Worm (Caenorhabditis elegans) whole organism, late embryonic: ENCODE data around the gene ceh-75.

ENCODE experiments used
- C08G9.2 ChIP-seq: sonication (generic microtip); optimal IDR thresholded peaks from 2 replicates; lab custom pipeline; 2016; ENCODE audit warnings: mild to moderate bottlenecking, missing genetic modification characterization, moderate library complexity, missing compliant biosample characterization
- C38D4.7 ChIP-seq: fragments of 200-800 bp; sonication (Bioruptor generic); optimal IDR thresholded peaks from 2 replicates; lab custom pipeline; 2018; ENCODE audit warnings: mild to moderate bottlenecking, missing genetic modification characterization, moderate library complexity, missing compliant biosample characterization
- K02D7.2 ChIP-seq: sonication (generic microtip); optimal IDR thresholded peaks from 2 replicates; lab custom pipeline; 2017; ENCODE audit warnings: mild to moderate bottlenecking, missing genetic modification characterization, missing compliant biosample characterization
- Y22D7AL.16 ChIP-seq: sonication (generic microtip); optimal IDR thresholded peaks from 2 replicates; lab custom pipeline; 2016; ENCODE audit warnings: missing genetic modification characterization, missing compliant biosample characterization
- ama-1 ChIP-seq: fragments of 150-350 bp; optimal IDR thresholded peaks from 2 replicates; lab custom pipeline; 2014
- ceh-30 ChIP-seq: fragments of 150-350 bp; optimal IDR thresholded peaks from 2 replicates; lab custom pipeline; 2014; ENCODE audit warnings: missing biosample characterization, missing genetic modification characterization
- ceh-34 ChIP-seq: sonication (generic microtip); optimal IDR thresholded peaks from 2 replicates; lab custom pipeline; 2016; ENCODE audit warnings: mild to moderate bottlenecking, missing genetic modification characterization, missing compliant biosample characterization
- ceh-45 ChIP-seq: fragments of 200-800 bp; sonication (Bioruptor generic); IDR thresholded peaks from 2 replicates; pipeline ENCODE4 v1.3.6; 2022; ENCODE audit warnings: missing genetic modification reagents, missing genetic modification characterization, missing compliant biosample characterization
- che-1 ChIP-seq: sonication (generic microtip); optimal IDR thresholded peaks from 2 replicates; lab custom pipeline; 2016; ENCODE audit warnings: mild to moderate bottlenecking, missing genetic modification characterization, missing compliant biosample characterization
- elt-2 ChIP-seq: sonication (generic microtip); optimal IDR thresholded peaks from 2 replicates; lab custom pipeline; 2016; ENCODE audit warnings: missing genetic modification reagents, missing genetic modification characterization, missing compliant biosample characterization
- elt-4 ChIP-seq: sonication (generic microtip); optimal IDR thresholded peaks from 2 replicates; lab custom pipeline; 2016; ENCODE audit warnings: missing genetic modification characterization, missing compliant biosample characterization
- eyg-1 ChIP-seq: sonication (generic microtip); optimal IDR thresholded peaks from 2 replicates; lab custom pipeline; 2016; ENCODE audit warnings: missing genotype, missing genetic modification characterization, missing compliant biosample characterization
- fax-1 ChIP-seq: sonication (generic microtip); optimal IDR thresholded peaks from 2 replicates; lab custom pipeline; 2016; ENCODE audit warnings: missing genotype, missing genetic modification characterization, missing compliant biosample characterization
- fkh-10 ChIP-seq: fragments of 150-350 bp; optimal IDR thresholded peaks from 2 replicates; lab custom pipeline; 2014; ENCODE audit warnings: missing biosample characterization, missing genetic modification reagents, missing genetic modification characterization
- gmeb-2 ChIP-seq: sonication (generic microtip); optimal IDR thresholded peaks from 2 replicates; lab custom pipeline; 2016; ENCODE audit warnings: missing genetic modification characterization, inconsistent platforms, missing compliant biosample characterization
- hlh-13 ChIP-seq: fragments of 200-800 bp; sonication (Bioruptor generic); optimal IDR thresholded peaks from 2 replicates; lab custom pipeline; 2018; ENCODE audit warnings: mild to moderate bottlenecking, missing genetic modification characterization, missing compliant biosample characterization
- hlh-15 ChIP-seq: sonication (generic microtip); optimal IDR thresholded peaks from 2 replicates; lab custom pipeline; 2016; ENCODE audit warnings: missing genetic modification characterization, missing compliant biosample characterization
- hlh-30 ChIP-seq: sonication (generic microtip); optimal IDR thresholded peaks from 2 replicates; lab custom pipeline; 2017; ENCODE audit warnings: antibody characterized with exemption, missing genetic modification characterization, missing compliant biosample characterization; ENCODE audit not compliant: insufficient read depth
- hlh-6 ChIP-seq: sonication (generic microtip); optimal IDR thresholded peaks from 2 replicates; lab custom pipeline; 2016; ENCODE audit warnings: missing genotype, missing genetic modification characterization, missing compliant biosample characterization
- lim-6 ChIP-seq: sonication (generic microtip); optimal IDR thresholded peaks from 2 replicates; lab custom pipeline; 2016; ENCODE audit warnings: missing genetic modification characterization, missing compliant biosample characterization
- lin-11 ChIP-seq: fragments of 200-800 bp; sonication (Bioruptor generic); optimal IDR thresholded peaks from 2 replicates; lab custom pipeline; 2018; ENCODE audit warnings: mild to moderate bottlenecking, missing genetic modification characterization, missing compliant biosample characterization
- nfya-1 ChIP-seq: sonication (generic microtip); optimal IDR thresholded peaks from 2 replicates; lab custom pipeline; 2017; ENCODE audit warnings: missing genetic modification characterization, mild to moderate bottlenecking, missing compliant biosample characterization, antibody characterized with exemption, moderate library complexity
- nhr-232 ChIP-seq: sonication (generic microtip); optimal IDR thresholded peaks from 2 replicates; lab custom pipeline; 2016; ENCODE audit warnings: missing genetic modification characterization, missing compliant biosample characterization
- npax-4 ChIP-seq: sonication (generic microtip); optimal IDR thresholded peaks from 2 replicates; lab custom pipeline; 2016; ENCODE audit warnings: missing genetic modification characterization, missing compliant biosample characterization
- odd-2 ChIP-seq: sonication (generic microtip); optimal IDR thresholded peaks from 2 replicates; lab custom pipeline; 2017; ENCODE audit warnings: antibody characterized with exemption, mild to moderate bottlenecking, missing genetic modification characterization, missing compliant biosample characterization
- pat-9 ChIP-seq: fragments of 200-800 bp; sonication (Bioruptor generic); optimal IDR thresholded peaks from 2 replicates; lab custom pipeline; 2018; ENCODE audit warnings: mild to moderate bottlenecking, missing genetic modification characterization, moderate library complexity, missing compliant biosample characterization
- pax-1 ChIP-seq: fragments of 150-350 bp; optimal IDR thresholded peaks from 2 replicates; lab custom pipeline; 2014; ENCODE audit warnings: missing biosample characterization, missing genetic modification characterization
- pqm-1 ChIP-seq: sonication (generic microtip); optimal IDR thresholded peaks from 2 replicates; lab custom pipeline; 2016; ENCODE audit warnings: missing genetic modification characterization, missing compliant biosample characterization
- pros-1 ChIP-seq: fragments of 150-350 bp; optimal IDR thresholded peaks from 2 replicates; lab custom pipeline; 2014; ENCODE audit warnings: missing biosample characterization, missing genetic modification reagents, missing genetic modification characterization
- ref-2 ChIP-seq: sonication (generic microtip); optimal IDR thresholded peaks from 2 replicates; lab custom pipeline; 2016; ENCODE audit warnings: missing genetic modification characterization, missing compliant biosample characterization
- rnt-1 ChIP-seq: sonication (generic microtip); optimal IDR thresholded peaks from 2 replicates; lab custom pipeline; 2016; ENCODE audit warnings: missing genetic modification characterization, missing compliant biosample characterization
- sdc-2 ChIP-seq: sonication (generic microtip); optimal IDR thresholded peaks from 2 replicates; lab custom pipeline; 2016; ENCODE audit warnings: missing genotype, missing genetic modification characterization, missing compliant biosample characterization
- syd-9 ChIP-seq: sonication (generic microtip); optimal IDR thresholded peaks from 2 replicates; lab custom pipeline; 2016; ENCODE audit warnings: mild to moderate bottlenecking, missing genetic modification characterization, moderate library complexity, missing compliant biosample characterization
- tbx-2 ChIP-seq: sonication (generic microtip); optimal IDR thresholded peaks from 2 replicates; lab custom pipeline; 2016; ENCODE audit warnings: missing genetic modification characterization, missing compliant biosample characterization
- tbx-7 ChIP-seq: sonication (generic microtip); optimal IDR thresholded peaks from 2 replicates; lab custom pipeline; 2016; ENCODE audit warnings: missing genotype, missing genetic modification characterization, missing compliant biosample characterization
- unc-55 ChIP-seq: sonication (generic microtip); optimal IDR thresholded peaks from 2 replicates; lab custom pipeline; 2017; ENCODE audit warnings: missing biosample characterization, missing genetic modification reagents, missing genetic modification characterization
- unc-86 ChIP-seq: sonication (generic microtip); optimal IDR thresholded peaks from 2 replicates; lab custom pipeline; 2016; ENCODE audit warnings: missing genetic modification characterization, missing compliant biosample characterization
- zip-5 ChIP-seq: sonication (generic microtip); optimal IDR thresholded peaks from 2 replicates; lab custom pipeline; 2016; ENCODE audit warnings: missing genetic modification characterization, missing compliant biosample characterization
- ztf-16 ChIP-seq: sonication (generic microtip); optimal IDR thresholded peaks from 2 replicates; lab custom pipeline; 2017; ENCODE audit warnings: missing genetic modification characterization, missing compliant biosample characterization

The ceh-75 gene

DNA sequence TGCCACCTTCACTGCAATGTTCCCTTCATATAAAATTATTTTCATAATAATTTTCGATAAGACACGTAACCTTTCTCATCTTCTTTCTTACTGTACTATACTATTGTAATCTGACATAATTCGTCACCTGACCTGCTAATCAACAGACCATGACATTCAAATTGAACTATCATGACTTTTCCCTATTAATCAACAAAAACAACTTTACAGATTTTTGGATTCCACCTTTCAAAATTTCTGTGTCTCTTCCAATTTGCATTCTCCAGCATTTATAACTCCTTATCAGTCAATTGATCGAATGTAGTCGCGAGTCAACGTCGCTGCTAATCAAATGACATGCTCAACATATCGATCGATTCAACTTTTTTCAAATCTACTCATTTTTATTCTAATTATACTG, 31.5 kb upstream of the ceh-75 start, which contains the start of gene fshr-1:
Gene fshr-1 (plus strand): TSS at position 209 of the 400 bp plus-strand sequence.
- TF ChIP-seq pros-1 (tag; lab: Kevin White, UChicago): no peak
- TF ChIP-seq elt-2 (tag; lab: Kevin White, UChicago): peak; percentile 9

DNA sequence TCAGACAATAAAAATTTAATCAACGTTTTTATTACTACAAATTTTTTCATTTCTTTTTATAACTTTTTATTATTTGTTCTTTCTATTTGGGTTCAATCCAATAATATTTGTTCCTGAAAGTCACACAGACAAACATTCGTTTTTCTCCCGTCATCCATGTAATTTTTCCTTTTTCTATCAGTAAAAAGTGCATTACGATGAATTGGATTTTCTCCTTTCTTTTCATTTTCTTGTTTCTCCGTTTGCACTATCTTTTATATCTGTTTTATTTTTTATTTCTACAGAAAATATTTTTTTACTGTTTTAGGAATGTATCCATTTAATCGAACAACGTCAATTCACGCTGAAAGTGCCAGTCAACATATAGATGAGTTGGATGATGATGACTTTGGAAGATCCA, 21.9 kb upstream of the ceh-75 start, which contains the start of gene egl-47:
Gene egl-47 (plus strand): TSS at position 301 of the 400 bp plus-strand sequence.
- no peak for TF ChIP-seq zip-5 (tag; lab: Kevin White, UChicago)
- TF ChIP-seq eyg-1: no peak
- TF ChIP-seq K02D7.2 (tag; lab: Kevin White, UChicago): no peak
- no peak for TF ChIP-seq ztf-16
- no peak for TF ChIP-seq Y22D7AL.16 (tag; lab: Kevin White, UChicago)
- TF ChIP-seq elt-4 (tag; lab: Kevin White, UChicago): no peak
- TF ChIP-seq ref-2 (tag; lab: Kevin White, UChicago): no peak
- TF ChIP-seq hlh-6 (tag; lab: Kevin White, UChicago): no peak
- TF ChIP-seq nfya-1 (tag; lab: Kevin White, UChicago): no peak
- TF ChIP-seq ama-1 (lab: Kevin White, UChicago): no peak
- no peak for TF ChIP-seq tbx-2 (tag; lab: Kevin White, UChicago)
- TF ChIP-seq, all 69 proteins: peak for 0

DNA sequence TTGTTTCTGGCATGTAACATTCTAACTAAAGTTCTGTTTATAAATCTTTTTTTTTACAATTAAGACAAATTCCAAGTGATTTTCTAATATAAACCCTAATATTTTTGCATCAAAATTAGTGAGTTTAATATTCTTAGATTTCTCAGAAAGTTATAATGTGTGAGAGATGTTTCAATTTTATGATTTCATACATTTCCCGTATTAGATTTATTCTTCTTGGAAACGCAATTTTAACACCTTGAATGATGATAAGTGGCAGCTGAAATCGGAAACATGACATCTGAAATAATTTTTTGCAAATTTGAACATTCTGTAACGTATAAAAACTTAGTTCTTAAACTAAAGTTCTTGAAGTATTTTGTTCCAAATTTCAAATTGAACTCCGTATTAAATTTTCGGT, 20.0 kb upstream of the ceh-75 start:
- TF ChIP-seq fkh-10 (GFP tag; lab: Kevin White, UChicago): no peak
- no peak for TF ChIP-seq hlh-13 (GFP tag; lab: Kevin White, UChicago)
- no peak for TF ChIP-seq hlh-15 (tag; lab: Kevin White, UChicago)
- no peak for TF ChIP-seq rnt-1
- TF ChIP-seq pat-9 (tag; lab: Kevin White, UChicago): no peak
- TF ChIP-seq tbx-2 (tag; lab: Kevin White, UChicago): no peak
- no peak for TF ChIP-seq tbx-7 (tag; lab: Kevin White, UChicago)
- no peak for TF ChIP-seq unc-55
- no peak for TF ChIP-seq ceh-34 (tag; lab: Kevin White, UChicago)
- TF ChIP-seq npax-4 (tag; lab: Kevin White, UChicago): no peak
- no peak for TF ChIP-seq che-1 (tag; lab: Kevin White, UChicago)

DNA sequence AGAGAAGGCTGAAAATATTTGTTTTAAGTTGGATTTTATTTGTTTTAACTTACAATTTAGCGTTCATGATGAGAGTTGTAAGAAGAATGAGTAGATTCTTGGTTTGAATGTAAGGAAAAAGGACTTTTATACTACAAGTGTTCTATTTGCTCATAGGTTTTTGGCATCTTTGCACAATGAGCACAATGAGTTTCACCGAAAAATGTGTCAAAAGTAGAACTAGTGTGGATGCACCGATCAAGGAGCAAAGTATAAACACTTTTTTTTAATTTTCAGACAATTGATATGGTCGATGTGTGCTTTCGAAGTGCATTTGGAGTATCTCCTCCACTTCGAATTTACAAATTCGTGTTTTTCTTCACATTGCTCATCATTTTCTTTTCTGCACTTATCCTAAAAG, 15.0 kb upstream of the ceh-75 start, which contains the start of gene fipr-11:
Gene fipr-11 (minus strand): TSS at position 101 of the 400 bp plus-strand sequence.
- TF ChIP-seq C38D4.7 (GFP tag; lab: Kevin White, UChicago) (no peak), syd-9 (tag; lab: Kevin White, UChicago) (no peak), nhr-232 (no peak), fax-1 (no peak), gmeb-2 (tag; lab: Kevin White, UChicago) (no peak), ceh-30 (tag; lab: Kevin White, UChicago) (no peak), lin-11 (no peak), tbx-2 (tag; lab: Kevin White, UChicago) (no peak), pqm-1 (tag; lab: Kevin White, UChicago) (no peak), sdc-2 (tag; lab: Kevin White, UChicago) (no peak), hlh-30 (no peak)

DNA sequence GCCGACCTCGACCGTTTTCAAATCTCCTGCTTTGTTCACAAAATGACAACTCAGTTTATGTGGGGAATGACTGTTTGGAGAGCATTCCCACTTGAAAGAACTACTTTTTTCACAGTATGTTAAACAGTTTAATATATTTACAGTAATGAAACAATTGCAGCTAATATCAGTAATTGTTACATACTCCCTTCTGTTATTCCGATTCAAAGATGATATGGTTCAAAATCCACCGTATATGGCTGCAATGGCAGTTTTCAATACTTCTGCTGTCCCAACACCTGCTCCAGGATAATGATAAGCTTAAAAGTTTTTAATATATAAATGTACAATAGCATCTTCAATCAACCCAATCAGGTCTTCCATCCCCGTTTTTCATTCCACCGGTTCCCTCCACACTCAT, 13.9 kb upstream of the ceh-75 start:
- TF ChIP-seq hlh-6 (tag; lab: Kevin White, UChicago): no peak
- no peak for TF ChIP-seq C08G9.2 (tag; lab: Kevin White, UChicago)
- TF ChIP-seq ceh-45 (GFP tag; lab: Robert Waterston, UW): no peak
- no peak for TF ChIP-seq unc-86 (tag; lab: Kevin White, UChicago)
- no peak for TF ChIP-seq lim-6
- no peak for TF ChIP-seq nhr-232
- no peak for TF ChIP-seq ceh-34 (tag; lab: Kevin White, UChicago)
- no peak for TF ChIP-seq pax-1 (tag; lab: Kevin White, UChicago)
- TF ChIP-seq zip-5 (tag; lab: Kevin White, UChicago): no peak
- TF ChIP-seq odd-2: no peak
- TF ChIP-seq ceh-30 (tag; lab: Kevin White, UChicago): no peak
- no peak for TF ChIP-seq gmeb-2 (tag; lab: Kevin White, UChicago)
